Fruit fly (Drosophila melanogaster) whole organism, adult: ENCODE measurements around the gene Tim8.

Experiments used
- CG12768 ChIP-seq: fragments of 200-800 bp; sonication (Bioruptor generic); optimal IDR thresholded peaks from 2 replicates; lab custom pipeline; 2017; ENCODE audit warnings: missing biosample characterization, missing genetic modification characterization, mild to moderate bottlenecking, moderate library complexity, missing genetic modification reagents
- CG14711 ChIP-seq: fragments of 200-800 bp; sonication (Bioruptor generic); optimal IDR thresholded peaks from 2 replicates; lab custom pipeline; 2018; ENCODE audit warnings: missing biosample characterization, mild to moderate bottlenecking, missing genetic modification characterization, moderate library complexity
- CG1620 ChIP-seq: fragments of 200-800 bp; sonication (Bioruptor generic); optimal IDR thresholded peaks from 2 replicates; lab custom pipeline; 2016; ENCODE audit warnings: missing biosample characterization, missing genetic modification characterization
- CG33017 ChIP-seq: fragments of 200-800 bp; sonication (Bioruptor generic); optimal IDR thresholded peaks from 2 replicates; lab custom pipeline; 2018; ENCODE audit warnings: missing biosample characterization, mild to moderate bottlenecking, missing genetic modification characterization, moderate library complexity
- CG7045 ChIP-seq: fragments of 200-800 bp; sonication (Bioruptor generic); optimal IDR thresholded peaks from 2 replicates; lab custom pipeline; 2017; ENCODE audit warnings: missing biosample characterization, mild to moderate bottlenecking, missing genetic modification characterization
- CG7101 ChIP-seq: fragments of 200-800 bp; sonication (Bioruptor generic); optimal IDR thresholded peaks from 2 replicates; lab custom pipeline; 2018; ENCODE audit warnings: missing biosample characterization, mild to moderate bottlenecking, missing genetic modification characterization, moderate library complexity
- Clk ChIP-seq: fragments of 200-800 bp; sonication (Bioruptor generic); optimal IDR thresholded peaks from 2 replicates; lab custom pipeline; 2017; ENCODE audit warnings: missing biosample characterization, missing genetic modification characterization
- Mnt ChIP-seq: fragments of 200-800 bp; sonication (Bioruptor generic); optimal IDR thresholded peaks from 2 replicates; lab custom pipeline; 2016; ENCODE audit warnings: missing biosample characterization, mild to moderate bottlenecking, missing genetic modification characterization
- bab1 ChIP-seq: fragments of 200-800 bp; sonication (Bioruptor generic); optimal IDR thresholded peaks from 3 replicates; lab custom pipeline; 2019; ENCODE audit warnings: missing biosample characterization, mild to moderate bottlenecking, missing genetic modification characterization, moderate library complexity
- cic ChIP-seq: fragments of 200-800 bp; sonication (Bioruptor generic); optimal IDR thresholded peaks from 2 replicates; lab custom pipeline; 2017; ENCODE audit warnings: missing biosample characterization, mild to moderate bottlenecking, missing genetic modification characterization, moderate library complexity
- cnc ChIP-seq, 2 experiments: fragments of >200 bp; optimal IDR thresholded peaks; 2 replicates each; lab custom pipeline; 2017
- kay ChIP-seq: fragments of 200-800 bp; sonication (Bioruptor generic); peaks from one replicate; lab custom pipeline; 2016; ENCODE audit warnings: missing biosample characterization, missing genetic modification characterization, borderline replicate concordance
- pad ChIP-seq: fragments of 200-800 bp; sonication (Bioruptor generic); optimal IDR thresholded peaks from 3 replicates; lab custom pipeline; 2017; ENCODE audit warnings: missing biosample characterization, missing genetic modification characterization, mild to moderate bottlenecking, moderate library complexity, missing genetic modification reagents
- toe ChIP-seq: fragments of 200-800 bp; sonication (Bioruptor generic); optimal IDR thresholded peaks from 2 replicates; lab custom pipeline; 2016; ENCODE audit warnings: missing biosample characterization, missing genetic modification characterization

dm6 chrX:11404247-11404646, 36.0 kb downstream of the Tim8 start:
- TF ChIP-seq CG12768 (GFP tag; lab: Kevin White, UChicago), result no peak
- TF ChIP-seq CG7045 (GFP tag; lab: Kevin White, UChicago), result no peak
- no peak for TF ChIP-seq CG14711
- no peak for TF ChIP-seq toe (GFP tag; lab: Kevin White, UChicago)
- TF ChIP-seq bab1 (GFP tag; lab: Kevin White, UChicago), result no peak
- no peak for TF ChIP-seq CG1620 (GFP tag; lab: Kevin White, UChicago)
- TF ChIP-seq CG33017 (tag; lab: Kevin White, UChicago), result no peak
- peak; percentile 24 for TF ChIP-seq kay
- TF ChIP-seq pad (GFP tag; lab: Kevin White, UChicago), result no peak
- no peak for TF ChIP-seq cnc (optimal IDR thresholded peaks at IDR 0.05; lab: Kevin White, UChicago)
- no peak for TF ChIP-seq Clk (GFP tag; lab: Kevin White, UChicago)
- TF ChIP-seq Mnt (GFP tag; lab: Kevin White, UChicago), result no peak
- TF ChIP-seq CG7101 (tag; lab: Kevin White, UChicago), result no peak
- no peak for TF ChIP-seq cic (GFP tag; lab: Kevin White, UChicago)
